Fruit fly (Drosophila melanogaster) whole organism, embryonic: ENCODE measurements around the gene Rab8.

Source experiments
- ATbp ChIP-seq: fragments of 200-800 bp; sonication (Bioruptor generic); optimal IDR thresholded peaks from 2 replicates; lab custom pipeline; 2017; ENCODE audit warnings: missing biosample characterization, mild to moderate bottlenecking, missing genetic modification characterization, missing genetic modification reagents
- Bgb ChIP-seq: fragments of 200-800 bp; sonication (Bioruptor generic); IDR thresholded peaks from 2 replicates; pipeline ENCODE4 v1.3.6; 2022; ENCODE audit warnings: missing biosample characterization, missing genetic modification characterization; ENCODE audit not compliant: partially characterized antibody
- CG10366 ChIP-seq: fragments of 200-800 bp; sonication (Bioruptor generic); IDR thresholded peaks from 2 replicates; pipeline ENCODE4 v1.3.6; 2022; ENCODE audit warnings: missing biosample characterization, missing genetic modification characterization
- CG10959 ChIP-seq: fragments of 200-800 bp; sonication (Bioruptor generic); IDR thresholded peaks from 2 replicates; pipeline ENCODE4 v1.3.6; 2022; ENCODE audit warnings: missing biosample characterization, missing genetic modification characterization
- CG11695 ChIP-seq: fragments of 200-800 bp; sonication (Bioruptor generic); IDR thresholded peaks from 3 replicates; pipeline ENCODE4 v1.3.6; 2022; ENCODE audit warnings: missing biosample characterization, missing genetic modification characterization
- CG15011 ChIP-seq: fragments of 200-800 bp; sonication (Bioruptor generic); optimal IDR thresholded peaks from 3 replicates; lab custom pipeline; 2018; ENCODE audit warnings: missing biosample characterization, mild to moderate bottlenecking, missing genetic modification characterization
- CG1529 ChIP-seq: fragments of 200-800 bp; sonication (Bioruptor generic); optimal IDR thresholded peaks from 3 replicates; lab custom pipeline; 2018; ENCODE audit warnings: missing biosample characterization, missing genetic modification characterization
- CG1647 ChIP-seq: fragments of 200-800 bp; sonication (Bioruptor generic); optimal IDR thresholded peaks from 3 replicates; lab custom pipeline; 2016; ENCODE audit warnings: missing biosample characterization, missing genetic modification characterization
- CG16779 ChIP-seq: fragments of 200-800 bp; sonication (Bioruptor generic); IDR thresholded peaks from 2 replicates; pipeline ENCODE4 v1.3.6; 2022; ENCODE audit warnings: missing biosample characterization, missing genetic modification characterization
- CG18476 ChIP-seq: fragments of 200-800 bp; sonication (Bioruptor generic); optimal IDR thresholded peaks from 2 replicates; lab custom pipeline; 2016; ENCODE audit warnings: missing biosample characterization, mild to moderate bottlenecking, missing genetic modification characterization
- CG18599 ChIP-seq: fragments of 200-800 bp; sonication (Bioruptor generic); optimal IDR thresholded peaks from 3 replicates; lab custom pipeline; 2017; ENCODE audit warnings: missing biosample characterization, missing genetic modification characterization, mild to moderate bottlenecking, moderate library complexity, missing genetic modification reagents
- CG18764 ChIP-seq: fragments of 200-800 bp; sonication (Bioruptor generic); optimal IDR thresholded peaks from 3 replicates; lab custom pipeline; 2016; ENCODE audit warnings: missing biosample characterization, missing genetic modification characterization
- CG30403 ChIP-seq: fragments of 200-800 bp; sonication (Bioruptor generic); optimal IDR thresholded peaks from 3 replicates; lab custom pipeline; 2016; ENCODE audit warnings: missing biosample characterization, missing genetic modification characterization
- CG33557 ChIP-seq: fragments of 200-800 bp; sonication (Bioruptor generic); optimal IDR thresholded peaks from 2 replicates; lab custom pipeline; 2019; ENCODE audit warnings: missing biosample characterization, mild to moderate bottlenecking, missing genetic modification characterization, moderate library complexity
- CG42726 ChIP-seq: fragments of 200-800 bp; sonication (Bioruptor generic); IDR thresholded peaks from 2 replicates; pipeline ENCODE4 v1.3.6; 2022; ENCODE audit warnings: missing biosample characterization, missing genetic modification characterization; ENCODE audit not compliant: partially characterized antibody
- CG7271 ChIP-seq: fragments of 200-800 bp; sonication (Bioruptor generic); optimal IDR thresholded peaks from 2 replicates; lab custom pipeline; 2018; ENCODE audit warnings: missing biosample characterization, mild to moderate bottlenecking, missing genetic modification characterization, moderate library complexity
- CG7928 ChIP-seq: fragments of 200-800 bp; sonication (Bioruptor generic); optimal IDR thresholded peaks from 2 replicates; lab custom pipeline; 2017; ENCODE audit warnings: missing biosample characterization, mild to moderate bottlenecking, missing genetic modification characterization
- CG8924 ChIP-seq: fragments of 200-800 bp; optimal IDR thresholded peaks from 3 replicates; lab custom pipeline; 2019; ENCODE audit warnings: missing biosample characterization, mild to moderate bottlenecking, missing genetic modification characterization, moderate library complexity
- CG9727 ChIP-seq: fragments of 200-800 bp; sonication (Bioruptor generic); optimal IDR thresholded peaks from 3 replicates; lab custom pipeline; 2017; ENCODE audit warnings: missing biosample characterization, mild to moderate bottlenecking, missing genetic modification characterization
- D19B ChIP-seq: fragments of 200-800 bp; sonication (Bioruptor generic); optimal IDR thresholded peaks from 2 replicates; lab custom pipeline; 2017; ENCODE audit warnings: missing biosample characterization, mild to moderate bottlenecking, missing genetic modification characterization
- Deaf1 ChIP-seq: fragments of 200-800 bp; optimal IDR thresholded peaks from 3 replicates; lab custom pipeline; 2019; ENCODE audit warnings: missing biosample characterization, mild to moderate bottlenecking, missing genetic modification characterization, moderate library complexity
- Dfd ChIP-seq, 2 experiments: fragments of >200 bp; optimal IDR thresholded peaks; 2 replicates each; lab custom pipeline; 2017; ENCODE audit warnings: missing biosample characterization in 2 of 2, missing genetic modification characterization in 2 of 2
- Doc3 ChIP-seq: fragments of 200-800 bp; sonication (Bioruptor generic); IDR thresholded peaks from 3 replicates; pipeline ENCODE4 v1.3.6; 2022; ENCODE audit warnings: missing biosample characterization, missing genetic modification characterization; ENCODE audit not compliant: partially characterized antibody
- Dref ChIP-seq: fragments of 200-800 bp; sonication (Bioruptor generic); IDR thresholded peaks from 2 replicates; pipeline ENCODE4 v1.3.6; 2022; ENCODE audit warnings: missing biosample characterization, missing genetic modification characterization
- Ets65A ChIP-seq: fragments of 200-800 bp; sonication (Bioruptor generic); peaks from one replicate; lab custom pipeline; 2016; ENCODE audit warnings: missing biosample characterization, missing genetic modification characterization
- Fer2 ChIP-seq: fragments of 200-800 bp; sonication (Bioruptor generic); optimal IDR thresholded peaks from 2 replicates; lab custom pipeline; 2018; ENCODE audit warnings: missing biosample characterization, mild to moderate bottlenecking, missing genetic modification characterization, moderate library complexity
- NfI ChIP-seq: fragments of 200-800 bp; sonication (Bioruptor generic); optimal IDR thresholded peaks from 3 replicates; lab custom pipeline; 2018; ENCODE audit warnings: missing biosample characterization, mild to moderate bottlenecking, missing genetic modification characterization, moderate library complexity
- Poxn ChIP-seq: fragments of 200-800 bp; sonication (Bioruptor generic); IDR thresholded peaks from 2 replicates; pipeline ENCODE4 v1.3.6; 2022; ENCODE audit warnings: missing biosample characterization, missing genetic modification characterization
- TFAM ChIP-seq: fragments of 200-800 bp; sonication (Bioruptor generic); optimal IDR thresholded peaks from 2 replicates; lab custom pipeline; 2017; ENCODE audit warnings: missing biosample characterization, missing genetic modification characterization, inconsistent platforms
- bbx ChIP-seq: fragments of 200-800 bp; sonication (Bioruptor generic); IDR thresholded peaks from 2 replicates; pipeline ENCODE4 v1.3.6; 2022; ENCODE audit warnings: missing biosample characterization, missing genetic modification characterization; ENCODE audit not compliant: partially characterized antibody
- cas ChIP-seq: fragments of 200-800 bp; sonication (Bioruptor generic); IDR thresholded peaks from 2 replicates; pipeline ENCODE4 v1.3.6; 2022; ENCODE audit warnings: missing biosample characterization, missing genetic modification characterization
- cg ChIP-seq: fragments of 200-800 bp; sonication (Bioruptor generic); optimal IDR thresholded peaks from 3 replicates; lab custom pipeline; 2019; ENCODE audit warnings: missing biosample characterization, mild to moderate bottlenecking, missing genetic modification characterization, moderate library complexity
- corto ChIP-seq: fragments of 200-800 bp; sonication (Bioruptor generic); optimal IDR thresholded peaks from 2 replicates; lab custom pipeline; 2016; ENCODE audit warnings: missing biosample characterization, mild to moderate bottlenecking, missing genetic modification characterization, moderate library complexity
- ems ChIP-seq: fragments of 200-800 bp; sonication (Bioruptor generic); optimal IDR thresholded peaks from 3 replicates; lab custom pipeline; 2016; ENCODE audit warnings: missing biosample characterization, missing genetic modification characterization
- fru ChIP-seq: fragments of >200 bp; optimal IDR thresholded peaks from 2 replicates; lab custom pipeline; 2017
- gsb-n ChIP-seq: fragments of 200-800 bp; sonication (Bioruptor generic); optimal IDR thresholded peaks from 3 replicates; lab custom pipeline; 2018; ENCODE audit warnings: missing biosample characterization, mild to moderate bottlenecking, missing genetic modification characterization
- hb ChIP-seq: fragments of 200-800 bp; sonication (Bioruptor generic); IDR thresholded peaks from 3 replicates; pipeline ENCODE4 v1.3.6; 2022; ENCODE audit warnings: missing biosample characterization, missing genetic modification characterization; ENCODE audit not compliant: partially characterized antibody
- hkb ChIP-seq, 2 experiments: fragments of 200-800 bp in 1 of 2; fragments of >200 bp in 1 of 2; sonication (Bioruptor generic) in 1 of 2; IDR thresholded peaks in 1 of 2; optimal IDR thresholded peaks in 1 of 2; 2 replicates each; pipeline versions ENCODE4 v1.3.6 to Lab custom; 2017 to 2022; ENCODE audit warnings: missing biosample characterization in 1 of 2, missing genetic modification characterization in 1 of 2
- kni ChIP-seq: fragments of 200-800 bp; sonication (Bioruptor generic); optimal IDR thresholded peaks from 3 replicates; lab custom pipeline; 2017; ENCODE audit warnings: mild to moderate bottlenecking, missing biosample characterization, missing genetic modification reagents, missing genetic modification characterization
- oc ChIP-seq: fragments of 200-800 bp; sonication (Bioruptor generic); optimal IDR thresholded peaks from 2 replicates; lab custom pipeline; 2018; ENCODE audit warnings: missing biosample characterization, mild to moderate bottlenecking, missing genetic modification characterization, moderate library complexity
- sc ChIP-seq, 3 experiments: fragments of >200 bp in 2 of 3; fragments of 200-800 bp in 1 of 3; sonication (Bioruptor generic) in 1 of 3; optimal IDR thresholded peaks; 2 replicates in 2 of 3; 3 replicates in 1 of 3; lab custom pipeline; 2017; ENCODE audit warnings: mild to moderate bottlenecking in 1 of 3, missing biosample characterization in 1 of 3, missing genetic modification characterization in 1 of 3, missing genetic modification reagents in 1 of 3
- sens-2 ChIP-seq: fragments of 200-800 bp; sonication (Bioruptor generic); IDR thresholded peaks from 2 replicates; pipeline ENCODE4 v1.3.6; 2022; ENCODE audit warnings: missing biosample characterization, missing genetic modification characterization
- sim ChIP-seq: fragments of 200-800 bp; sonication (Bioruptor generic); IDR thresholded peaks from 2 replicates; pipeline ENCODE4 v1.3.6; 2022; ENCODE audit warnings: missing biosample characterization, missing genetic modification characterization
- tup ChIP-seq: fragments of 200-800 bp; sonication (Bioruptor generic); optimal IDR thresholded peaks from 2 replicates; lab custom pipeline; 2016; ENCODE audit warnings: missing biosample characterization, mild to moderate bottlenecking, missing genetic modification characterization, moderate library complexity
- wdn ChIP-seq: fragments of 200-800 bp; sonication (Bioruptor generic); IDR thresholded peaks from 2 replicates; pipeline ENCODE4 v1.3.6; 2022; ENCODE audit warnings: missing biosample characterization, missing genetic modification characterization
- wek ChIP-seq: fragments of 200-800 bp; sonication (Bioruptor generic); optimal IDR thresholded peaks from 3 replicates; lab custom pipeline; 2018; ENCODE audit warnings: missing biosample characterization, mild to moderate bottlenecking, missing genetic modification characterization, moderate library complexity
- zf30C ChIP-seq: fragments of 200-800 bp; sonication (Bioruptor generic); optimal IDR thresholded peaks from 3 replicates; lab custom pipeline; 2018; ENCODE audit warnings: missing biosample characterization, mild to moderate bottlenecking, missing genetic modification characterization

Rab8 gene

DNA sequence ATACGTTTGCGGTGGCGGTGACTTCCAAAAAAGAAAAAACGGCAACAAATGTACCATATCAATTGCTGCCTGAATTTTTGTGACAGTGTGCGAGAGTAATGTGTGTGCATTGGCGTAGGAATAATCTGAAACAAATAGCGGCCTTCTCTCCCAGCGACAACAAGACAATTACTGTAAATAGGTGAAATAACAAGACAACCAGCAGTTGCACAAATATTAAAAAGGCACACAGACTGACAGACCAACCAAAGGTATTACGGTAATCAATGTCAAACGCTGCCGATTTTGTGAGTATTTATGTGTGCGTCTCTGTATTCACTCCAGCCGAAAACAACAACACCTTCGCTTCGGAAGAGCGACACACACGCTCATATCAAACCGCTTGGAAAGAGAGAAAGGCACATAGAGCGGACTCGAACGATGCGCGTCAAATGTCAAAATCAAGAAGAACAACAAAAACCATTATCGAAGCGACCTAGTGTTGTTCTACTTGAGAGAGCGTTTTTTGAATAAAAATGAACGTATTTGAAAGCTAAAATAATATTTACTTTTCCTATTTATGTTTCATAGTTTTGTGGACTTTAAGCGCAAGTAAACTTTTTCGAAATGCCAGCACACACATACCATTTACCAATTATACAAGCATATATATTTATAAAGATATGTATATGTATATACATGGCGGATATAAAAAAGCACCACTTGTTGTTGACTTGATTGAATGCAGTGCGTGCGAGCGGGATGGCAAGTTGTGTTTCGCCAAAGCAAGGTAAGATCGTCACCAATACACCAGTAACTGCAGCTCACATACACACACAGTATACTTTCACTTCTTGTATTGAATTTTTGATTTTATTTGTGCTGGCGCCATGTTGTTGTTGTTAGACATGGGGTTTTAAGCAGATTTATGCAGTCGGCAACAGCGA, 36.2 kb upstream of the Rab8 start (continued):
- peak; percentile 31 for TF ChIP-seq Fer2 (tag; lab: Kevin White, UChicago)
- TF ChIP-seq Dref (GFP tag; lab: Robert Waterston, UW): no peak
- TF ChIP-seq Dfd (GFP tag; optimal IDR thresholded peaks at IDR 0.05; lab: Kevin White, UChicago): no peak
- TF ChIP-seq CG18599: peak; percentile 88
- peak; percentile 4 for TF ChIP-seq CG7271 (tag; lab: Kevin White, UChicago)
- peak; percentile 18; the same call in 1 of the 2 replicates for TF ChIP-seq CG10366 (GFP tag; lab: Robert Waterston, UW)
- TF ChIP-seq zf30C: peak; percentile 69
- peak; percentile 41 for TF ChIP-seq CG8924 (tag; lab: Kevin White, UChicago)
- TF ChIP-seq CG33557 (GFP tag; lab: Kevin White, UChicago): peak; percentile 41
- TF ChIP-seq ems (GFP tag; lab: Kevin White, UChicago): peak; percentile 20
- no peak for TF ChIP-seq D19B (GFP tag; lab: Kevin White, UChicago)
- peak; percentile 71 for TF ChIP-seq oc (tag; lab: Kevin White, UChicago)
- no peak for TF ChIP-seq corto
- no peak for TF ChIP-seq Ets65A (GFP tag; lab: Kevin White, UChicago)
- peak; percentile 90 for TF ChIP-seq ATbp (GFP tag; lab: Kevin White, UChicago)
- no peak for TF ChIP-seq sc (optimal IDR thresholded peaks at IDR 0.05; lab: Kevin White, UChicago)
- TF ChIP-seq sc (GFP tag; optimal IDR thresholded peaks at IDR 0.05; lab: Kevin White, UChicago): peak; percentile 54
- TF ChIP-seq CG1647 (GFP tag; lab: Kevin White, UChicago): peak; percentile 36
- TF ChIP-seq CG42726: no peak
- peak; percentile 89 for TF ChIP-seq cg (GFP tag; lab: Kevin White, UChicago)
- TF ChIP-seq TFAM: peak; percentile 14
- TF ChIP-seq fru: no peak
- TF ChIP-seq bbx (GFP tag; lab: Robert Waterston, UW): no peak
- TF ChIP-seq gsb-n (tag; lab: Kevin White, UChicago): peak; percentile 8
- peak; percentile 62 for TF ChIP-seq CG10959 (GFP tag; lab: Robert Waterston, UW)
- TF ChIP-seq CG16779 (GFP tag; lab: Robert Waterston, UW): peak; percentile 44; the same call in 1 of the 2 replicates
- peak; percentile 11 for TF ChIP-seq CG30403
- peak; percentile 77 for TF ChIP-seq wek (GFP tag; lab: Kevin White, UChicago)
- no peak for TF ChIP-seq hkb (optimal IDR thresholded peaks at IDR 0.05; lab: Kevin White, UChicago)
- TF ChIP-seq hkb (GFP tag; IDR thresholded peaks at IDR 0.05; lab: Robert Waterston, UW): peak; percentile 68; the same call in 1 of the 2 replicates
- TF ChIP-seq tup: peak; percentile 42
- TF ChIP-seq CG15011: no peak
- peak; percentile 66 for TF ChIP-seq CG9727 (GFP tag; lab: Kevin White, UChicago)
- peak; percentile 78 for TF ChIP-seq CG1529 (GFP tag; lab: Kevin White, UChicago)
- no peak for TF ChIP-seq cas (GFP tag; lab: Robert Waterston, UW)
- TF ChIP-seq Bgb (GFP tag; lab: Robert Waterston, UW): no peak
- TF ChIP-seq NfI (GFP tag; lab: Kevin White, UChicago): peak; percentile 44
- TF ChIP-seq hb: no peak
- peak; percentile 64; the same call in 1 of the 2 replicates for TF ChIP-seq wdn
- TF ChIP-seq Poxn (GFP tag; lab: Robert Waterston, UW): no peak
- no peak for TF ChIP-seq Doc3
- peak; percentile 11 for TF ChIP-seq CG18476 (GFP tag; lab: Kevin White, UChicago)
- peak; percentile 80 for TF ChIP-seq CG11695
- TF ChIP-seq CG7928: no peak
- no peak for TF ChIP-seq Deaf1 (tag; lab: Kevin White, UChicago)
- TF ChIP-seq CG18764 (GFP tag; lab: Kevin White, UChicago): peak; percentile 64
- no peak for TF ChIP-seq sens-2 (GFP tag; lab: Robert Waterston, UW)
- peak; percentile 66; the same call in 1 of the 2 replicates for TF ChIP-seq sim
- peak; percentile 92 for TF ChIP-seq kni
